Fruit fly (Drosophila melanogaster): Measurements from ENCODE around the gene CG2926.

Gene CG2926

DNA sequence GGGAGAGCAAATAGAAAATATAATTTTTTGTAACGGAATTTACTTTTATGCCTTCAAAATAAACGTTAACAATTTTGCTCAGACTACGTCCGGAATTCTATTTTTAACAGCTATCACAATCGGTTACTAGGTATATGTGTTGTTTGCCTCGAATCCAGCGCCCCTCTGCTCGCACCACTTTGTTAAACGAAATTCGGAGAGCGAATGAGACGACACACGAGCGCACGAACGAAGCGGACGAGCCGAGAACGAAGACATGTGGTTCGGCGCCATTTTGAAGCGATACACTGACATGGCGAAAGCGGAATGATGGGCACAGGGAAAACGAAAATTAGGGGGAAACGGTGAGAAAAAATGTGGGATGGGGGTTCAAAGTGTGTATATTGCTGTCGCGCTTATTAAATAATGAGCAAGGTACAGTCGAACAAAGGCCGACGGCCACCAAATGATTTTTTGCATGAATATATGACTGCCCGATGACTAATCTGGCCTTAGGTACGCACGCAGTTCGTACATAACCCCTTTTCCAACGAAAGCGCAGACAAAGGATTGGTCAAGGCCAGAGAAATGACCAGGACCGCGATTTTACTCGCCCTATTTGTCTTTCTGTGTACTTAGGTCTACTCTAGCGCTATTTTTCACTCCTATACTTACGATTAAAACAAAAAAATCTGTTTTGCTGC lies 12.3 kb upstream of the CG2926 start (continued):
- TF ChIP-seq Deaf1 (tag; optimal IDR thresholded peaks at IDR 0.05) (peak; percentile 100), CG3847 (GFP tag; IDR thresholded peaks at IDR 0.05) (no peak), CG1529 (GFP tag; optimal IDR thresholded peaks at IDR 0.05) (no peak), Trl (optimal IDR thresholded peaks at IDR 0.05) (peak in 1 of 2 experiments; percentile 85), Trl (GFP tag; optimal IDR thresholded peaks at IDR 0.05) (peak; percentile 6), CG17612 (GFP tag; IDR thresholded peaks at IDR 0.05) (no peak), exex (tag; optimal IDR thresholded peaks at IDR 0.05) (peak; percentile 14), nerfin-2 (GFP tag; IDR thresholded peaks at IDR 0.05; ENCODE audit: partially characterized antibody) (no peak), peb (GFP tag; IDR thresholded peaks at IDR 0.05) (no peak), org-1 (GFP tag; optimal IDR thresholded peaks at IDR 0.05) (no peak), E2f1 (GFP tag; IDR thresholded peaks at IDR 0.05) (no peak), CG12659 (GFP tag; optimal IDR thresholded peaks at IDR 0.05) (peak; percentile 16), CG4707 (GFP tag; optimal IDR thresholded peaks at IDR 0.05) (peak; percentile 7), CG2116 (GFP tag; optimal IDR thresholded peaks at IDR 0.05) (no peak), hbn (GFP tag; IDR thresholded peaks at IDR 0.05; ENCODE audit: partially characterized antibody) (no peak), nerfin-1 (tag; optimal IDR thresholded peaks at IDR 0.05) (peak; percentile 78), Nf-YC (tag; optimal IDR thresholded peaks at IDR 0.05) (peak; percentile 53), z (GFP tag; IDR thresholded peaks at IDR 0.05) (no peak), CG17912 (GFP tag; optimal IDR thresholded peaks at IDR 0.05) (peak; percentile 85), sna (GFP tag; IDR thresholded peaks at IDR 0.05; ENCODE audit: partially characterized antibody) (no peak), CHES-1-like (GFP tag; optimal IDR thresholded peaks at IDR 0.05) (peak; percentile 1), kah (GFP tag; optimal IDR thresholded peaks at IDR 0.05) (peak; percentile 46), lmd (GFP tag; IDR thresholded peaks at IDR 0.05) (no peak), CG7786 (GFP tag; optimal IDR thresholded peaks at IDR 0.05) (no peak), CG17359 (tag; optimal IDR thresholded peaks at IDR 0.05) (no peak), CG31388 (GFP tag; optimal IDR thresholded peaks at IDR 0.05) (no peak), twi (tag; optimal IDR thresholded peaks at IDR 0.05) (peak; percentile 42), CG8924 (tag; optimal IDR thresholded peaks at IDR 0.05) (peak; percentile 55), CG2120 (GFP tag; optimal IDR thresholded peaks at IDR 0.05) (no peak), CG16813 (GFP tag; IDR thresholded peaks at IDR 0.05; ENCODE audit: partially characterized antibody) (no peak), eyg (GFP tag; optimal IDR thresholded peaks at IDR 0.05) (peak; percentile 14), toy (GFP tag; IDR thresholded peaks at IDR 0.05) (no peak), pum (GFP tag; optimal IDR thresholded peaks at IDR 0.05) (no peak), ftz-f1 (GFP tag; optimal IDR thresholded peaks at IDR 0.05) (peak; percentile 78), CG14710 (tag; optimal IDR thresholded peaks at IDR 0.05) (no peak), Dp (GFP tag; optimal IDR thresholded peaks at IDR 0.05) (no peak), bigmax (GFP tag; optimal IDR thresholded peaks at IDR 0.05) (peak; percentile 94), YL-1 (GFP tag; optimal IDR thresholded peaks at IDR 0.05) (peak; percentile 84), croc (GFP tag; conservative IDR thresholded peaks at IDR 0.05) (no peak), CG8089 (GFP tag; optimal IDR thresholded peaks at IDR 0.05) (no peak), luna (GFP tag; optimal IDR thresholded peaks at IDR 0.05) (peak; percentile 13), row (GFP tag; IDR thresholded peaks at IDR 0.05) (no peak)
